Worm (Caenorhabditis elegans): Measurements from ENCODE around the gene C24H12.8.

DNA sequence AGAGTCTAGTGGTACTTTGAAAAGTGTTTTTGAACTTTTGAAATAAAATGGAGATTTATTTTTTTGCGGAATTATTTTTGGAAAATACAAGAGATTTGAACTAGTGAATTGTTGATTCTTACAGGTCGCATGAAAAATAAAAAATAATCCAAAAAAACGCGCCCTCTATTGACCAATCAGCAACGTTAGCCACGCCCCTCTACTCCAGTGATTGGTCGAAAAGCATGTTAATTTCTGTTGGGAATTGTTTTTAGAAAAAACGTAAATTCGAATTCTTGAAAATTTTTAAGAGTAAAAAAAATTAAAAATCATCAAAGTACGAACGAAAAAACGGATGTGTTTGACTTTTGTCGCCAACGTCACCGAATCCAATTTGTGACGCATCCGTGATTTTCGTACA is 52.6 kb downstream of the C24H12.8 start:
- TF ChIP-seq nfya-1 (tag; optimal IDR thresholded peaks at IDR 0.05) (peak; percentile 53), rnt-1 (tag; optimal IDR thresholded peaks at IDR 0.05) (no peak), ref-2 (tag; optimal IDR thresholded peaks at IDR 0.05) (no peak), pqm-1 (tag; optimal IDR thresholded peaks at IDR 0.05) (no peak), hlh-8 (tag; optimal IDR thresholded peaks at IDR 0.05) (no peak), hlh-13 (GFP tag; optimal IDR thresholded peaks at IDR 0.05) (no peak), dmd-4 (tag; optimal IDR thresholded peaks at IDR 0.05; ENCODE audit: borderline replicate concordance) (no peak), ceh-31 (tag; optimal IDR thresholded peaks at IDR 0.05) (no peak), elt-2 (tag; optimal IDR thresholded peaks at IDR 0.05) (no peak), ceh-48 (tag; optimal IDR thresholded peaks at IDR 0.05) (no peak), unc-55 (GFP tag; optimal IDR thresholded peaks at IDR 0.05) (no peak), nhr-11 (tag; optimal IDR thresholded peaks at IDR 0.05) (no peak)
